Worm (Caenorhabditis elegans) whole organism, L4 larva: ENCODE measurements around the gene sprr-2.
A peak's percentile ranks its signal among the peaks of the same experiment; 100 is the strongest.

ENCODE experiments used
- F10B5.3 ChIP-seq: sonication (generic microtip); optimal IDR thresholded peaks from 2 replicates; lab custom pipeline; 2016; ENCODE audit warnings: mild to moderate bottlenecking, missing genetic modification characterization, missing compliant biosample characterization
- F37D6.2 ChIP-seq: sonication (generic microtip); optimal IDR thresholded peaks from 2 replicates; lab custom pipeline; 2016; ENCODE audit warnings: mild to moderate bottlenecking, missing genetic modification characterization, missing compliant biosample characterization
- Y48G9A.11 ChIP-seq: fragments of 200-800 bp; sonication (Bioruptor generic); IDR thresholded peaks from 2 replicates; pipeline ENCODE4 v1.3.6; 2022; ENCODE audit warnings: missing genetic modification reagents, missing genetic modification characterization, missing compliant biosample characterization
- Y5F2A.4 ChIP-seq: fragments of 200-800 bp; sonication (Bioruptor generic); optimal IDR thresholded peaks from 2 replicates; lab custom pipeline; 2018; ENCODE audit warnings: mild to moderate bottlenecking, missing genetic modification characterization, missing compliant biosample characterization
- ZK337.2 ChIP-seq: fragments of 200-800 bp; sonication (Bioruptor generic); IDR thresholded peaks from 2 replicates; pipeline ENCODE4 v1.3.6; 2022; ENCODE audit warnings: missing genetic modification reagents, missing genetic modification characterization, missing compliant biosample characterization
- ZK546.5 ChIP-seq, 2 experiments: sonication (generic microtip); optimal IDR thresholded peaks; 2 replicates each; lab custom pipeline; 2017; ENCODE audit warnings: missing biosample characterization in 2 of 2, missing genetic modification characterization in 2 of 2
- aha-1 ChIP-seq: fragments of 150-350 bp; peaks from one replicate; lab custom pipeline; 2014; ENCODE audit warnings: missing biosample characterization, missing genetic modification characterization
- ama-1 ChIP-seq: fragments of 150-350 bp; optimal IDR thresholded peaks from 2 replicates; lab custom pipeline; 2014; ENCODE audit warnings: inconsistent platforms, mixed read lengths
- arid-1 ChIP-seq: fragments of 200-800 bp; sonication (Bioruptor generic); conservative IDR thresholded peaks from 2 replicates; pipeline ENCODE4 v1.3.6; 2022; ENCODE audit warnings: missing genetic modification reagents, missing genetic modification characterization, missing compliant biosample characterization
- attf-4 ChIP-seq: sonication (generic microtip); optimal IDR thresholded peaks from 3 replicates; lab custom pipeline; 2017; ENCODE audit warnings: missing biosample characterization, missing genetic modification characterization
- ceh-28 ChIP-seq: fragments of 150-350 bp; optimal IDR thresholded peaks from 2 replicates; lab custom pipeline; 2014; ENCODE audit warnings: missing biosample characterization, missing genetic modification reagents, missing genetic modification characterization
- ceh-62 ChIP-seq: sonication (generic microtip); optimal IDR thresholded peaks from 2 replicates; lab custom pipeline; 2017; ENCODE audit warnings: missing biosample characterization, missing genetic modification characterization
- ces-1 ChIP-seq: fragments of 150-350 bp; sonication (generic microtip); optimal IDR thresholded peaks from 4 replicates; lab custom pipeline; 2014; ENCODE audit warnings: missing biosample characterization, missing genetic modification reagents, missing genetic modification characterization
- cey-2 ChIP-seq: sonication (generic microtip); optimal IDR thresholded peaks from 3 replicates; lab custom pipeline; 2017; ENCODE audit warnings: missing genetic modification characterization, mild to moderate bottlenecking, missing compliant biosample characterization, antibody characterized with exemption, borderline replicate concordance; ENCODE audit not compliant: insufficient read depth
- ctbp-1 ChIP-seq: fragments of 200-800 bp; sonication (Bioruptor generic); IDR thresholded peaks from 2 replicates; pipeline ENCODE4 v1.3.6; 2022; ENCODE audit warnings: missing genetic modification reagents, missing genetic modification characterization, missing compliant biosample characterization
- daf-12 ChIP-seq: fragments of 150-350 bp; optimal IDR thresholded peaks from 2 replicates; lab custom pipeline; 2014; ENCODE audit warnings: missing biosample characterization, missing genetic modification reagents, missing genetic modification characterization
- daf-16 ChIP-seq, 3 experiments: sonication (generic microtip); optimal IDR thresholded peaks; 2 replicates each; lab custom pipeline; 2016 to 2017; ENCODE audit warnings: missing genetic modification characterization in 3 of 3, missing genetic modification reagents in 3 of 3, mild to moderate bottlenecking in 2 of 3, missing compliant biosample characterization in 2 of 3, missing biosample characterization in 1 of 3, moderate library complexity in 1 of 3
- daf-8 ChIP-seq: fragments of 200-800 bp; sonication (Bioruptor generic); IDR thresholded peaks from 2 replicates; pipeline ENCODE4 v1.3.6; 2022; ENCODE audit warnings: missing genetic modification characterization, missing compliant biosample characterization
- dmd-6 ChIP-seq: fragments of 200-800 bp; sonication (Bioruptor generic); IDR thresholded peaks from 2 replicates; pipeline ENCODE4 v1.3.6; 2022; ENCODE audit warnings: missing genetic modification reagents, missing genetic modification characterization, missing compliant biosample characterization
- dmd-9 ChIP-seq: fragments of 200-800 bp; sonication (Bioruptor generic); IDR thresholded peaks from 2 replicates; pipeline ENCODE4 v1.3.6; 2022; ENCODE audit warnings: missing genetic modification reagents, missing genetic modification characterization, missing compliant biosample characterization
- dpl-1 ChIP-seq: fragments of 150-350 bp; optimal IDR thresholded peaks from 2 replicates; lab custom pipeline; 2014; ENCODE audit warnings: missing biosample characterization, missing genetic modification reagents, missing genetic modification characterization
- dve-1 ChIP-seq: sonication (generic microtip); optimal IDR thresholded peaks from 2 replicates; lab custom pipeline; 2017; ENCODE audit warnings: antibody characterized with exemption, mild to moderate bottlenecking, missing genetic modification characterization, missing compliant biosample characterization; ENCODE audit not compliant: insufficient read depth
- egl-43 ChIP-seq: fragments of 200-800 bp; sonication (Bioruptor generic); IDR thresholded peaks from 2 replicates; pipeline ENCODE4 v1.3.6; 2022; ENCODE audit warnings: missing genetic modification reagents, missing genetic modification characterization, missing compliant biosample characterization
- fkh-10 ChIP-seq: fragments of 150-350 bp; optimal IDR thresholded peaks from 2 replicates; lab custom pipeline; 2014; ENCODE audit warnings: missing biosample characterization, missing genetic modification reagents, missing genetic modification characterization
- gei-8 ChIP-seq: fragments of 200-800 bp; sonication (Bioruptor generic); optimal IDR thresholded peaks from 2 replicates; lab custom pipeline; 2018; ENCODE audit warnings: mild to moderate bottlenecking, missing genetic modification characterization, missing compliant biosample characterization
- hif-1 ChIP-seq, 2 experiments: sonication (generic microtip); optimal IDR thresholded peaks; 2 replicates each; lab custom pipeline; 2016 to 2017; ENCODE audit warnings: missing compliant biosample characterization in 2 of 2, missing genetic modification characterization in 2 of 2, missing genetic modification reagents in 2 of 2, missing genotype in 2 of 2, mild to moderate bottlenecking in 1 of 2
- lin-1 ChIP-seq: fragments of 200-800 bp; sonication (Bioruptor generic); IDR thresholded peaks from 2 replicates; pipeline ENCODE4 v1.3.6; 2022; ENCODE audit warnings: missing genetic modification reagents, missing genetic modification characterization, missing compliant biosample characterization
- lin-39 ChIP-seq: fragments of 150-350 bp; optimal IDR thresholded peaks from 2 replicates; lab custom pipeline; 2014; ENCODE audit warnings: missing biosample characterization, missing genetic modification reagents, missing genetic modification characterization
- lsy-2 ChIP-seq, 2 experiments: fragments of 150-350 bp in 1 of 2; sonication (generic microtip) in 1 of 2; optimal IDR thresholded peaks; 2 replicates each; lab custom pipeline; 2014 to 2017; ENCODE audit warnings: missing biosample characterization in 2 of 2, missing genetic modification characterization in 2 of 2
- mep-1 ChIP-seq: fragments of 150-350 bp; sonication (generic microtip); optimal IDR thresholded peaks from 3 replicates; lab custom pipeline; 2014; ENCODE audit warnings: missing biosample characterization, missing genetic modification characterization
- mxl-3 ChIP-seq: fragments of 200-800 bp; sonication (Bioruptor generic); optimal IDR thresholded peaks from 2 replicates; lab custom pipeline; 2018; ENCODE audit warnings: mild to moderate bottlenecking, missing genetic modification characterization, missing compliant biosample characterization
- nhr-111 ChIP-seq: fragments of 200-800 bp; sonication (Bioruptor generic); optimal IDR thresholded peaks from 2 replicates; lab custom pipeline; 2018; ENCODE audit warnings: mild to moderate bottlenecking, missing genetic modification characterization, missing compliant biosample characterization
- nhr-237 ChIP-seq: sonication (generic microtip); optimal IDR thresholded peaks from 2 replicates; lab custom pipeline; 2017; ENCODE audit warnings: missing biosample characterization, missing genetic modification characterization
- nhr-28 ChIP-seq: fragments of 150-350 bp; optimal IDR thresholded peaks from 2 replicates; lab custom pipeline; 2014; ENCODE audit warnings: missing biosample characterization, missing genetic modification characterization
- nhr-48 ChIP-seq: sonication (generic microtip); optimal IDR thresholded peaks from 2 replicates; lab custom pipeline; 2016; ENCODE audit warnings: mild to moderate bottlenecking, missing genetic modification characterization, missing compliant biosample characterization
- php-3 ChIP-seq: fragments of 200-800 bp; sonication (Bioruptor generic); IDR thresholded peaks from 2 replicates; pipeline ENCODE4 v1.3.6; 2022; ENCODE audit warnings: missing genetic modification reagents, missing genetic modification characterization, missing compliant biosample characterization
- saeg-2 ChIP-seq: fragments of 200-800 bp; sonication (Bioruptor generic); IDR thresholded peaks from 2 replicates; pipeline ENCODE4 v1.3.6; 2022; ENCODE audit warnings: missing genetic modification reagents, missing genetic modification characterization, missing compliant biosample characterization
- set-16 ChIP-seq: fragments of 200-800 bp; sonication (Bioruptor generic); IDR thresholded peaks from 2 replicates; pipeline ENCODE4 v1.3.6; 2022; ENCODE audit warnings: missing genetic modification reagents, missing genetic modification characterization, missing compliant biosample characterization
- skn-1 ChIP-seq: fragments of 150-350 bp; optimal IDR thresholded peaks from 2 replicates; lab custom pipeline; 2014; ENCODE audit warnings: missing biosample characterization, missing genetic modification characterization
- snpc-4 ChIP-seq: fragments of 150-350 bp; optimal IDR thresholded peaks from 2 replicates; lab custom pipeline; 2014; ENCODE audit warnings: missing biosample characterization, missing genetic modification characterization
- spr-3 ChIP-seq: fragments of 200-800 bp; sonication (Bioruptor generic); optimal IDR thresholded peaks from 2 replicates; lab custom pipeline; 2018; ENCODE audit warnings: mild to moderate bottlenecking, missing genetic modification characterization, missing compliant biosample characterization
- tra-1 ChIP-seq: fragments of 200-800 bp; sonication (Bioruptor generic); IDR thresholded peaks from 2 replicates; pipeline ENCODE4 v1.3.6; 2022; ENCODE audit warnings: missing genetic modification reagents, missing genetic modification characterization, missing compliant biosample characterization
- unc-62 ChIP-seq, 3 experiments: fragments of 150-350 bp in 1 of 3; sonication (generic microtip); optimal IDR thresholded peaks in 2 of 3; peaks in 1 of 3; 1 replicate in 1 of 3; 2 replicates in 2 of 3; lab custom pipeline; 2014 to 2017; ENCODE audit warnings: missing biosample characterization in 3 of 3, missing genetic modification characterization in 3 of 3, missing genetic modification reagents in 3 of 3, missing genotype in 1 of 3
- zfp-3 ChIP-seq: fragments of 200-800 bp; sonication (Bioruptor generic); conservative IDR thresholded peaks from 2 replicates; pipeline ENCODE4 v1.3.6; 2022; ENCODE audit warnings: missing genetic modification reagents, missing genetic modification characterization, missing compliant biosample characterization
- zip-11 ChIP-seq: fragments of 200-800 bp; sonication (Bioruptor generic); IDR thresholded peaks from 2 replicates; pipeline ENCODE4 v1.3.6; 2022; ENCODE audit warnings: missing genetic modification characterization, missing compliant biosample characterization
- zip-2 ChIP-seq: fragments of 150-350 bp; optimal IDR thresholded peaks from 2 replicates; lab custom pipeline; 2014; ENCODE audit warnings: missing biosample characterization, missing genetic modification characterization
- ztf-11 ChIP-seq: fragments of 150-350 bp; optimal IDR thresholded peaks from 2 replicates; lab custom pipeline; 2014; ENCODE audit warnings: missing biosample characterization, missing genetic modification characterization
- ztf-7 ChIP-seq: fragments of 150-350 bp; optimal IDR thresholded peaks from 2 replicates; lab custom pipeline; 2014; ENCODE audit warnings: missing biosample characterization, missing genetic modification characterization

sprr-2 gene

DNA sequence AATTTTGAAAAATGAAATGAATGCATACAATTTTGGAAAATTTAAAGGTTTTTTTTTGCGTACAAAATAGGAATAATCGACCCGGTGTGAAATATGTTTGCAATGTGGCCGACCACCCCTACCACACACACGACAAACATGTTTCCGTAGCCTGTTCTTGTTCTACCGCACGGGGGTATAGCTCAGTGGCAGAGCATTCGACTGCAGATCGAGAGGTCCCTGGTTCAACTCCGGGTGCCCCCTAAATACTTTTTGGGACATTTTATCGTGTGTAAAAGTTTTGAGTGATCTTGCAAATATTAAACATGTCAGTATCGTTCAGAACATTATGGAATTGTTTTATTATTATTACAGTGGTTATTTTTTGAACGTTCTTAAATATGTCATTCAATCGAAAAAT, 11.5 kb downstream of the sprr-2 start (continued):
- no peak for TF ChIP-seq dpl-1
- peak; percentile 79 for TF ChIP-seq arid-1 (GFP tag; lab: Robert Waterston, UW)
- TF ChIP-seq egl-43 (GFP tag; lab: Robert Waterston, UW): peak; percentile 95
- peak in 1 of 2 experiments; percentile 29 for TF ChIP-seq hif-1 (tag; optimal IDR thresholded peaks at IDR 0.05; lab: Kevin White, UChicago)
- TF ChIP-seq ZK337.2 (GFP tag; lab: Robert Waterston, UW): peak; percentile 30; the same call in 1 of the 2 replicates
- TF ChIP-seq ceh-62 (tag; lab: Kevin White, UChicago): no peak
- peak; percentile 84 for TF ChIP-seq tra-1
- no peak; the same call in 1 of the 2 replicates for TF ChIP-seq set-16 (GFP tag; lab: Robert Waterston, UW)
- TF ChIP-seq ama-1 (lab: Kevin White, UChicago): no peak
- no peak for TF ChIP-seq attf-4 (tag; lab: Kevin White, UChicago)
- peak; percentile 35 for TF ChIP-seq ztf-7 (tag; lab: Kevin White, UChicago)
- TF ChIP-seq dmd-6 (GFP tag; lab: Robert Waterston, UW): peak; percentile 76
- peak; percentile 59 for TF ChIP-seq mxl-3
- peak; percentile 46 to 88 for TF ChIP-seq daf-16 (GFP tag; optimal IDR thresholded peaks at IDR 0.05; lab: Kevin White, UChicago)
- TF ChIP-seq daf-16 (tag; optimal IDR thresholded peaks at IDR 0.05; lab: Kevin White, UChicago): peak; percentile 38
- TF ChIP-seq daf-12 (tag; lab: Kevin White, UChicago): no peak
- no peak for TF ChIP-seq skn-1 (tag; lab: Kevin White, UChicago)
- peak; percentile 69; the same call in 1 of the 2 replicates for TF ChIP-seq php-3 (GFP tag; lab: Robert Waterston, UW)
- TF ChIP-seq dve-1 (tag; lab: Kevin White, UChicago): peak; percentile 64
- TF ChIP-seq snpc-4 (tag; lab: Kevin White, UChicago): no peak
- peak; percentile 97 for TF ChIP-seq aha-1
- peak; percentile 13 for TF ChIP-seq nhr-28 (tag; lab: Kevin White, UChicago)
- 0 out of 2 replicates have a peak, but pooled peaks have one; percentile 54 for TF ChIP-seq lin-1 (GFP tag; lab: Robert Waterston, UW)
- TF ChIP-seq ZK546.5 (tag; optimal IDR thresholded peaks at IDR 0.05; lab: Kevin White, UChicago): no peak
- peak; percentile 79 for TF ChIP-seq nhr-111 (GFP tag; lab: Kevin White, UChicago)
- TF ChIP-seq unc-62 (GFP tag; optimal IDR thresholded peaks at IDR 0.05 in 1 of 2; lab: Kevin White, UChicago): peak in 1 of 2 experiments; percentile 28
- TF ChIP-seq unc-62 (tag; optimal IDR thresholded peaks at IDR 0.05; lab: Kevin White, UChicago): no peak
- peak; percentile 62 for TF ChIP-seq Y5F2A.4 (GFP tag; lab: Kevin White, UChicago)
- no peak for TF ChIP-seq ces-1 (GFP tag; lab: Kevin White, UChicago)
- TF ChIP-seq mep-1: peak; percentile 72
- TF ChIP-seq spr-3 (GFP tag; lab: Kevin White, UChicago): no peak
- TF ChIP-seq saeg-2 (GFP tag; lab: Robert Waterston, UW): peak; percentile 86
- peak; percentile 57; the same call in 1 of the 2 replicates for TF ChIP-seq ctbp-1
- TF ChIP-seq F10B5.3 (tag; lab: Kevin White, UChicago): peak; percentile 32
- TF ChIP-seq nhr-237 (tag; lab: Kevin White, UChicago): no peak
- TF ChIP-seq zip-11: no peak
- no peak for TF ChIP-seq lin-39 (tag; lab: Kevin White, UChicago)
- TF ChIP-seq daf-8 (GFP tag; lab: Robert Waterston, UW): no peak
- peak; percentile 70 for TF ChIP-seq nhr-48 (tag; lab: Kevin White, UChicago)

ce11 chrX:14805746-14806145, 12.5 kb downstream of the sprr-2 start:
- no peak for TF ChIP-seq cey-2 (tag; lab: Kevin White, UChicago)
- TF ChIP-seq ztf-11 (tag; lab: Kevin White, UChicago): no peak
- TF ChIP-seq set-16 (GFP tag; lab: Robert Waterston, UW): no peak
- TF ChIP-seq lin-39 (tag; lab: Kevin White, UChicago): no peak
- no peak for TF ChIP-seq ztf-7 (tag; lab: Kevin White, UChicago)
- no peak for TF ChIP-seq F37D6.2 (tag; lab: Kevin White, UChicago)
- no peak for TF ChIP-seq gei-8
- TF ChIP-seq zfp-3 (GFP tag; lab: Robert Waterston, UW): no peak
- TF ChIP-seq ceh-28 (tag; lab: Kevin White, UChicago): no peak
- no peak for TF ChIP-seq fkh-10
- no peak for TF ChIP-seq Y48G9A.11 (GFP tag; lab: Robert Waterston, UW)
- TF ChIP-seq lsy-2 (tag; optimal IDR thresholded peaks at IDR 0.05; lab: Kevin White, UChicago): no peak
- no peak for TF ChIP-seq aha-1
- no peak for TF ChIP-seq zip-2 (tag; lab: Kevin White, UChicago)
- TF ChIP-seq saeg-2 (GFP tag; lab: Robert Waterston, UW): no peak
- no peak for TF ChIP-seq dmd-9 (GFP tag; lab: Robert Waterston, UW)
- no peak for TF ChIP-seq snpc-4 (tag; lab: Kevin White, UChicago)
